Worm (Caenorhabditis elegans): ENCODE data around the gene acr-18.

Gene acr-18

DNA sequence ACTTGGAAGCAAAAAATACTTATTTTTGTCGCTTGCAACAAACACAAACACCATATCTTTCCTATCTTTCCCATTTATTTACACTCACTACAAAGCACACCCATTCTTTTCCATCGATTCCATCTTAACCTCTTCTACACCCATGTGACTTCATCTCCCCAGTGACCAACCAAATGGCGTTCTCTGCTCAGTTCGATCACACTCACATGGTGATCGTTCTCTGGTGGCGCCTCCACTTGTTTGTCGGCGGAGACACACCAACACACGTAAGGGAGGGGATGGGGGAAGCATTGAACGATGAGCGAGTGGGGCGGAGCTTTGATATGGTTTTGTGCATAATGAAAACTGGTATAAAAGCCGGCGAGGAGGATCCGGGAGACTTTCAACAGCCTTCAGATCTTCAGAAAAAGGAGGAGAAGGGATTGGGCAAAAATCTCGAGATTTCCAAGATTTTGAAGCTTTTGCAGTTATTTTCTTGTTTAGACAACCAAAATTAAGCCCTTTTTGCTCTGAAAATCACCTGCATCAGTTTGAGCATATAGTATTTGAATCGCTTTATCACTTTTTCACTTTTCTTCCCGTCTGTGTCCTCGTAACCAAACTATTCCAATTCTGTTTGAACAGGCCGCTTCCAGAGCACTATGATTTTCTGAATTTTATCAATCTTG, 7.7 kb upstream of the acr-18 start (continued):
- TF ChIP-seq vab-7 (GFP tag; IDR thresholded peaks at IDR 0.05) (no peak), dve-1 (tag; optimal IDR thresholded peaks at IDR 0.05; ENCODE audit: insufficient read depth) (peak; percentile 86), T26A8.4 (GFP tag; IDR thresholded peaks at IDR 0.05) (0 out of 2 replicates have a peak, but pooled peaks have one; percentile 18), zip-2 (tag; optimal IDR thresholded peaks at IDR 0.05) (no peak), dmd-6 (GFP tag; IDR thresholded peaks at IDR 0.05) (peak; percentile 62), lin-1 (GFP tag; IDR thresholded peaks at IDR 0.05) (no peak), hlh-11 (tag; optimal IDR thresholded peaks at IDR 0.05) (peak; percentile 93), ZK546.5 (tag; optimal IDR thresholded peaks at IDR 0.05) (no peak), mep-1 (tag; optimal IDR thresholded peaks at IDR 0.05) (peak; percentile 90), egl-27 (tag; optimal IDR thresholded peaks at IDR 0.05) (no peak), ztf-7 (tag; optimal IDR thresholded peaks at IDR 0.05) (peak; percentile 30), D1046.2 (GFP tag; IDR thresholded peaks at IDR 0.05) (no peak), jun-1 (tag; optimal IDR thresholded peaks at IDR 0.05) (no peak), lsy-2 (tag; optimal IDR thresholded peaks at IDR 0.05) (peak; percentile 75 to 79), dmd-8 (GFP tag; IDR thresholded peaks at IDR 0.05) (no peak), daf-16 (GFP tag; optimal IDR thresholded peaks at IDR 0.05) (peak in 1 of 2 experiments; percentile 54), daf-16 (tag; optimal IDR thresholded peaks at IDR 0.05) (peak; percentile 76), unc-39 (tag; optimal IDR thresholded peaks at IDR 0.05) (no peak), mes-2 (tag; optimal IDR thresholded peaks at IDR 0.05; ENCODE audit: poor library complexity, severe bottlenecking) (peak; percentile 63), nhr-28 (tag; optimal IDR thresholded peaks at IDR 0.05) (peak; percentile 98), fkh-10 (GFP tag; optimal IDR thresholded peaks at IDR 0.05) (no peak), nhr-10 (tag; optimal IDR thresholded peaks at IDR 0.05) (peak; percentile 67), rbr-2 (tag; optimal IDR thresholded peaks at IDR 0.05) (peak; percentile 63), mdt-29 (GFP tag; IDR thresholded peaks at IDR 0.05) (peak; percentile 69; the same call in 1 of the 2 replicates), unc-130 (GFP tag; optimal IDR thresholded peaks at IDR 0.05) (no peak), mxl-3 (GFP tag; optimal IDR thresholded peaks at IDR 0.05) (peak; percentile 64)

ce11 chrV:15563985-15564384, 5.0 kb upstream of the acr-18 start:
- TF ChIP-seq unc-39 (tag; optimal IDR thresholded peaks at IDR 0.05) = no peak
- TF ChIP-seq aly-2 (tag; optimal IDR thresholded peaks at IDR 0.05) = no peak
- no peak for TF ChIP-seq attf-4 (tag; optimal IDR thresholded peaks at IDR 0.05)
- no peak for TF ChIP-seq ceh-32 (tag; optimal IDR thresholded peaks at IDR 0.05; ENCODE audit: poor library complexity)
- no peak for TF ChIP-seq tag-97 (GFP tag; IDR thresholded peaks at IDR 0.05)
- TF ChIP-seq D1046.2 (GFP tag; IDR thresholded peaks at IDR 0.05) = no peak
- TF ChIP-seq nhr-10 (tag; optimal IDR thresholded peaks at IDR 0.05) = peak; percentile 34
- TF ChIP-seq nhr-42 (GFP tag; IDR thresholded peaks at IDR 0.05) = no peak
- TF ChIP-seq spr-3 (GFP tag; optimal IDR thresholded peaks at IDR 0.05) = no peak
- TF ChIP-seq snpc-1.2 (GFP tag; IDR thresholded peaks at IDR 0.05) = no peak
- peak; percentile 57 for TF ChIP-seq dve-1 (tag; optimal IDR thresholded peaks at IDR 0.05; ENCODE audit: insufficient read depth)
- TF ChIP-seq nhr-28 (tag; optimal IDR thresholded peaks at IDR 0.05) = peak; percentile 79
- no peak for TF ChIP-seq daf-8 (GFP tag; IDR thresholded peaks at IDR 0.05)
- TF ChIP-seq mxl-3 (GFP tag; optimal IDR thresholded peaks at IDR 0.05) = peak; percentile 15
- no peak for TF ChIP-seq daf-19 (GFP tag; conservative IDR thresholded peaks at IDR 0.05)
- no peak for TF ChIP-seq F26F4.8 (GFP tag; conservative IDR thresholded peaks at IDR 0.05)
- no peak for TF ChIP-seq ZK546.5 (tag; optimal IDR thresholded peaks at IDR 0.05)
- TF ChIP-seq zip-2 (tag; optimal IDR thresholded peaks at IDR 0.05) = no peak
- TF ChIP-seq R02D3.7 (tag; optimal IDR thresholded peaks at IDR 0.05) = no peak
- TF ChIP-seq mes-2 (tag; optimal IDR thresholded peaks at IDR 0.05; ENCODE audit: poor library complexity, severe bottlenecking) = peak; percentile 50
- no peak for TF ChIP-seq Y105C5A.15 (GFP tag; IDR thresholded peaks at IDR 0.05)
- TF ChIP-seq mep-1 (tag; optimal IDR thresholded peaks at IDR 0.05) = peak; percentile 53
- no peak for TF ChIP-seq rbr-2 (tag; optimal IDR thresholded peaks at IDR 0.05)
- no peak for TF ChIP-seq ztf-11 (tag; optimal IDR thresholded peaks at IDR 0.05)
- no peak; the same call in 1 of the 2 replicates for TF ChIP-seq zfp-3 (GFP tag; conservative IDR thresholded peaks at IDR 0.05)
- no peak for TF ChIP-seq fkh-10 (GFP tag; optimal IDR thresholded peaks at IDR 0.05)
- TF ChIP-seq ceh-44 (GFP tag; IDR thresholded peaks at IDR 0.05) = no peak
- no peak for TF ChIP-seq nhr-41 (GFP tag; IDR thresholded peaks at IDR 0.05)
- peak; percentile 81 for TF ChIP-seq dmd-6 (GFP tag; IDR thresholded peaks at IDR 0.05)
- no peak for TF ChIP-seq snpc-4 (tag; optimal IDR thresholded peaks at IDR 0.05)
- TF ChIP-seq F10B5.3 (tag; optimal IDR thresholded peaks at IDR 0.05) = no peak
- no peak for TF ChIP-seq arid-1 (GFP tag; conservative IDR thresholded peaks at IDR 0.05)
- peak; percentile 19; the same call in 1 of the 2 replicates for TF ChIP-seq hmg-1.1 (GFP tag; IDR thresholded peaks at IDR 0.05)
- TF ChIP-seq unc-62 (GFP tag; optimal IDR thresholded peaks at IDR 0.05 in 1 of 2) = no peak
- TF ChIP-seq unc-62 (tag; optimal IDR thresholded peaks at IDR 0.05) = no peak
- TF ChIP-seq nhr-237 (tag; optimal IDR thresholded peaks at IDR 0.05) = no peak

Measured in whole organism, L4 larva.